Worm (Caenorhabditis elegans) whole organism, L3 larva: ENCODE results near the gene npl-10.

Experiments
- ZK546.5 ChIP-seq: sonication (generic microtip); optimal IDR thresholded peaks from 2 replicates; lab custom pipeline; 2017; ENCODE audit warnings: missing biosample characterization, missing genetic modification characterization
- ceh-28 ChIP-seq: fragments of 150-350 bp; optimal IDR thresholded peaks from 2 replicates; lab custom pipeline; 2014; ENCODE audit warnings: missing biosample characterization, missing genetic modification reagents, missing genetic modification characterization
- ceh-9 ChIP-seq: sonication (generic microtip); optimal IDR thresholded peaks from 2 replicates; lab custom pipeline; 2018; ENCODE audit warnings: missing biosample characterization, missing genetic modification characterization
- egl-27 ChIP-seq: sonication (generic microtip); optimal IDR thresholded peaks from 4 replicates; lab custom pipeline; 2017; ENCODE audit warnings: missing biosample characterization, missing genetic modification reagents, missing genetic modification characterization
- jun-1 ChIP-seq: fragments of 150-350 bp; optimal IDR thresholded peaks from 2 replicates; lab custom pipeline; 2014; ENCODE audit warnings: missing biosample characterization, missing genetic modification reagents, missing genetic modification characterization
- lin-39 ChIP-seq: fragments of 150-350 bp; optimal IDR thresholded peaks from 2 replicates; lab custom pipeline; 2018; ENCODE audit warnings: missing biosample characterization, missing genetic modification reagents, missing genetic modification characterization
- mdl-1 ChIP-seq: fragments of 150-350 bp; optimal IDR thresholded peaks from 2 replicates; lab custom pipeline; 2014; ENCODE audit warnings: missing biosample characterization, missing genetic modification characterization
- nhr-12 ChIP-seq: fragments of 150-350 bp; optimal IDR thresholded peaks from 2 replicates; lab custom pipeline; 2014; ENCODE audit warnings: missing biosample characterization, missing genetic modification characterization
- nhr-28 ChIP-seq: fragments of 150-350 bp; optimal IDR thresholded peaks from 2 replicates; lab custom pipeline; 2014; ENCODE audit warnings: missing biosample characterization, missing genetic modification characterization
- unc-39 ChIP-seq: sonication (generic microtip); optimal IDR thresholded peaks from 4 replicates; lab custom pipeline; 2017; ENCODE audit warnings: missing biosample characterization, missing genetic modification characterization
- ztf-11 ChIP-seq: fragments of 150-350 bp; optimal IDR thresholded peaks from 2 replicates; lab custom pipeline; 2014; ENCODE audit warnings: missing biosample characterization, missing genetic modification characterization

ce11 chrIII:3926116-3926515 lies 9.6 kb downstream of the npl-10 start, which contains the start of gene ZK1058.9:
- TF ChIP-seq ceh-9 (tag; lab: Kevin White, UChicago), result no peak
- TF ChIP-seq nhr-12 (tag; lab: Kevin White, UChicago), result no peak
- TF ChIP-seq unc-39 (tag; lab: Kevin White, UChicago), result no peak
- TF ChIP-seq nhr-28 (tag; lab: Kevin White, UChicago), result no peak
- no peak for TF ChIP-seq egl-27 (tag; lab: Kevin White, UChicago)
- TF ChIP-seq ztf-11, result no peak
- TF ChIP-seq lin-39 (tag; lab: Kevin White, UChicago), result no peak
- no peak for TF ChIP-seq mdl-1 (tag; lab: Kevin White, UChicago)
- TF ChIP-seq jun-1 (tag; lab: Kevin White, UChicago), result no peak
- no peak for TF ChIP-seq ceh-28 (tag; lab: Kevin White, UChicago)
- TF ChIP-seq ZK546.5 (tag; lab: Kevin White, UChicago), result no peak
